Worm (Caenorhabditis elegans) whole organism, young adult: Measurements from ENCODE around the gene srbc-49.
"Not testable (repeated sequence)": the region's sequence is repeated elsewhere in the genome, so short reads cannot be mapped to it uniquely, and the experiment has no call there.

ENCODE experiments used
- B0035.1 ChIP-seq: sonication (generic microtip); optimal IDR thresholded peaks from 2 replicates; lab custom pipeline; 2016; ENCODE audit warnings: missing genetic modification characterization, mild to moderate bottlenecking, missing compliant biosample characterization, missing genotype, missing genetic modification reagents
- B0261.1 ChIP-seq: sonication (generic microtip); optimal IDR thresholded peaks from 2 replicates; lab custom pipeline; 2016; ENCODE audit warnings: mild to moderate bottlenecking, missing genetic modification characterization, moderate library complexity, missing compliant biosample characterization
- C06A6.2 ChIP-seq: fragments of 200-800 bp; sonication (Bioruptor generic); conservative IDR thresholded peaks from 2 replicates; pipeline ENCODE4 v1.3.6; 2022; ENCODE audit warnings: missing genetic modification characterization, missing compliant biosample characterization
- D2030.7 ChIP-seq: fragments of 200-800 bp; sonication (Bioruptor generic); IDR thresholded peaks from 2 replicates; pipeline ENCODE4 v1.3.6; 2022; ENCODE audit warnings: missing genetic modification reagents, missing genetic modification characterization, missing compliant biosample characterization
- F55B11.4 ChIP-seq: sonication (generic microtip); optimal IDR thresholded peaks from 2 replicates; lab custom pipeline; 2016; ENCODE audit warnings: missing compliant biosample characterization, missing genetic modification characterization, borderline replicate concordance; ENCODE audit not compliant: insufficient read depth
- T26A5.8 ChIP-seq: sonication (generic microtip); optimal IDR thresholded peaks from 2 replicates; lab custom pipeline; 2016; ENCODE audit warnings: missing genetic modification characterization, missing compliant biosample characterization
- Y56A3A.18 ChIP-seq: fragments of 200-800 bp; sonication (Bioruptor generic); IDR thresholded peaks from 2 replicates; pipeline ENCODE4 v1.3.6; 2022; ENCODE audit warnings: missing genetic modification reagents, missing genetic modification characterization, missing compliant biosample characterization
- attf-5 ChIP-seq: fragments of 200-800 bp; sonication (Bioruptor generic); optimal IDR thresholded peaks from 2 replicates; lab custom pipeline; 2018; ENCODE audit warnings: mild to moderate bottlenecking, missing genetic modification characterization, missing compliant biosample characterization
- attf-6 ChIP-seq: fragments of 200-800 bp; sonication (Bioruptor generic); IDR thresholded peaks from 2 replicates; pipeline ENCODE4 v1.3.6; 2022; ENCODE audit warnings: missing genetic modification reagents, missing genetic modification characterization, missing compliant biosample characterization
- ceh-58 ChIP-seq: fragments of 200-800 bp; sonication (Bioruptor generic); IDR thresholded peaks from 2 replicates; pipeline ENCODE4 v1.3.6; 2022; ENCODE audit warnings: missing genetic modification characterization, missing compliant biosample characterization
- die-1 ChIP-seq: sonication (generic microtip); optimal IDR thresholded peaks from 2 replicates; lab custom pipeline; 2016; ENCODE audit warnings: missing genotype, mild to moderate bottlenecking, missing genetic modification characterization, missing compliant biosample characterization
- ekl-4 ChIP-seq: fragments of 200-800 bp; sonication (Bioruptor generic); IDR thresholded peaks from 2 replicates; pipeline ENCODE4 v1.3.6; 2022; ENCODE audit warnings: missing genetic modification reagents, missing genetic modification characterization, missing compliant biosample characterization
- gei-17 ChIP-seq: fragments of 200-800 bp; sonication (Bioruptor generic); optimal IDR thresholded peaks from 2 replicates; lab custom pipeline; 2018; ENCODE audit warnings: mild to moderate bottlenecking, missing genetic modification characterization, missing compliant biosample characterization
- him-1 ChIP-seq: sonication (generic microtip); optimal IDR thresholded peaks from 2 replicates; lab custom pipeline; 2016; ENCODE audit warnings: missing genotype, missing genetic modification reagents, missing genetic modification characterization, missing compliant biosample characterization
- hlh-26 ChIP-seq: fragments of 200-800 bp; sonication (Bioruptor generic); conservative IDR thresholded peaks from 2 replicates; pipeline ENCODE4 v1.3.6; 2022; ENCODE audit warnings: missing genetic modification reagents, missing genetic modification characterization, missing compliant biosample characterization
- hsf-1 ChIP-seq: fragments of 200-800 bp; sonication (Bioruptor generic); IDR thresholded peaks from 2 replicates; pipeline ENCODE4 v1.3.6; 2022; ENCODE audit warnings: missing genetic modification reagents, missing genetic modification characterization, missing compliant biosample characterization
- lsy-27 ChIP-seq: sonication (generic microtip); optimal IDR thresholded peaks from 2 replicates; lab custom pipeline; 2017; ENCODE audit warnings: missing genetic modification characterization, mild to moderate bottlenecking, missing compliant biosample characterization, antibody characterized with exemption, missing genotype, borderline replicate concordance; ENCODE audit not compliant: insufficient read depth
- pha-4 ChIP-seq: fragments of 150-350 bp; sonication (generic microtip); optimal IDR thresholded peaks from 2 replicates; lab custom pipeline; 2014; ENCODE audit warnings: missing biosample characterization, missing genetic modification reagents, missing genetic modification characterization
- rec-8 ChIP-seq, 2 experiments: sonication (generic microtip); optimal IDR thresholded peaks; 2 replicates each; lab custom pipeline; 2016; ENCODE audit warnings: mild to moderate bottlenecking in 2 of 2, missing genetic modification characterization in 2 of 2, missing genetic modification reagents in 2 of 2, missing genotype in 2 of 2, missing biosample characterization in 1 of 2, missing compliant biosample characterization in 1 of 2, moderate library complexity in 1 of 2
- repo-1 ChIP-seq: sonication (generic microtip); optimal IDR thresholded peaks from 2 replicates; lab custom pipeline; 2017; ENCODE audit warnings: mild to moderate bottlenecking, missing genetic modification characterization, missing compliant biosample characterization
- sea-2 ChIP-seq: fragments of 200-800 bp; sonication (Bioruptor generic); IDR thresholded peaks from 2 replicates; pipeline ENCODE4 v1.3.6; 2022; ENCODE audit warnings: missing genetic modification characterization, missing compliant biosample characterization
- snpc-4 ChIP-seq, 5 experiments: fragments of 150-350 bp in 1 of 5; sonication (generic microtip) in 4 of 5; optimal IDR thresholded peaks; 2 replicates each; lab custom pipeline; 2014 to 2018; ENCODE audit warnings: missing genetic modification characterization in 5 of 5, missing biosample characterization in 3 of 5, antibody characterized with exemption in 2 of 5, mild to moderate bottlenecking in 2 of 5, missing compliant biosample characterization in 2 of 5, missing genotype in 2 of 5, moderate library complexity in 2 of 5, missing genetic modification reagents in 1 of 5
- tbp1 ChIP-seq: fragments of 200-800 bp; sonication (Bioruptor generic); optimal IDR thresholded peaks from 2 replicates; lab custom pipeline; 2018; ENCODE audit warnings: mild to moderate bottlenecking, missing genetic modification characterization, missing compliant biosample characterization
- xnd-1 ChIP-seq: sonication (generic microtip); optimal IDR thresholded peaks from 2 replicates; lab custom pipeline; 2016; ENCODE audit warnings: missing genotype, missing genetic modification reagents, missing genetic modification characterization, missing compliant biosample characterization
- zfh-2 ChIP-seq: fragments of 200-800 bp; sonication (Bioruptor generic); conservative IDR thresholded peaks from 2 replicates; pipeline ENCODE4 v1.3.6; 2022; ENCODE audit warnings: missing genetic modification reagents, missing genetic modification characterization, missing compliant biosample characterization
- ztf-18 ChIP-seq: sonication (generic microtip); optimal IDR thresholded peaks from 2 replicates; lab custom pipeline; 2016; ENCODE audit warnings: missing genotype, mild to moderate bottlenecking, missing genetic modification characterization, missing compliant biosample characterization
- ztf-25 ChIP-seq: fragments of 200-800 bp; sonication (Bioruptor generic); IDR thresholded peaks from 2 replicates; pipeline ENCODE4 v1.3.6; 2022; ENCODE audit warnings: missing genetic modification reagents, missing genetic modification characterization, missing compliant biosample characterization
- ztf-28 ChIP-seq: fragments of 200-800 bp; sonication (Bioruptor generic); IDR thresholded peaks from 2 replicates; pipeline ENCODE4 v1.3.6; 2022; ENCODE audit warnings: missing genetic modification reagents, missing genetic modification characterization, missing compliant biosample characterization

Gene srbc-49

DNA sequence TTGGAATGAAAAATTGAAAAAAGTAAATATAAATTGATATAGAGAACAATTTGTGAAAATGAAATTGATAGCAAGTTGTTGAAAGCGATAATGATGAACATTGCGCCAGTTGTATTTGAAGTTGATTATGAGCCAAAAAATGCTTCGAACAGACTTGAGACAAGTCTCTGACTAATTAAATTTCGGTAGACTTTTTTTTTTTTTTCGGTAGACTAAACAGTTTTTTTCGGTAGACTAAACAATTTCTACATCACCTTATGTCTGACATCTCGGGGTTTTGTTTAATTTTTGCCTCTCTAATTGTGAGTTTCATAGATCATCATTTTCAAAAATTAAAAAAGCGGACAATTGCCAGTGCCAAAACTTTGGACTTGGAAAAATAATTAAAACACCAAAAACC, 12.1 kb downstream of the srbc-49 start, which contains the start of gene srbc-54:
srbc-54 (minus strand) TSS at position 101 of the 400 bp plus-strand sequence.
- TF ChIP-seq repo-1: no peak
- TF ChIP-seq B0035.1: no peak
- no peak for TF ChIP-seq die-1 (tag; lab: Kevin White, UChicago)
- TF ChIP-seq B0261.1 (tag; lab: Kevin White, UChicago): no peak
- TF ChIP-seq gei-17: no peak
- no peak for TF ChIP-seq rec-8 (tag; optimal IDR thresholded peaks at IDR 0.05; lab: Kevin White, UChicago)

DNA sequence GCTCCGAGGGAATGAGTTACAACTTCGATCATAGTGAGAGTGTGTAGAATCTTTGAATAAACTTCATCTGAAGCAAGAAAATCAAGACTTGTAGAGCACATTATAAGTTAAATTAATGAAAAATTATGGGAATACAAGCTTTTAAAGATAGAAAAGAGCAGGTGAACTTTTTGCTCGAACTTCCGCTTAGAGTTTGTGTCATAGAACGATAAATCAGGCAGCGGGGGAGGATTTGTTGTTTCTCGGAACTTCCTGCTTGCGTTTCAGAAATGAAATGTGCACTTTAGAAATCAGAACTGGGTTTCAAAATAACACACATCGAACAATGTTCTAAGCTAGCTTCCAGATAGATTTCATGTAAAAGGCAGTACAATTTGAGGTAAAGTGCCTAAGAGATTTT, 19.6 kb downstream of the srbc-49 start, which contains the start of gene srh-149:
srh-149 (minus strand) TSS at position 101 of the 400 bp plus-strand sequence.
- TF ChIP-seq tbp1 (GFP tag; lab: Kevin White, UChicago) (no peak), hlh-26 (GFP tag; lab: Robert Waterston, UW) (no peak), lsy-27 (tag; lab: Kevin White, UChicago) (no peak), attf-6 (GFP tag; lab: Robert Waterston, UW) (no peak), die-1 (tag; lab: Kevin White, UChicago) (no peak)

DNA sequence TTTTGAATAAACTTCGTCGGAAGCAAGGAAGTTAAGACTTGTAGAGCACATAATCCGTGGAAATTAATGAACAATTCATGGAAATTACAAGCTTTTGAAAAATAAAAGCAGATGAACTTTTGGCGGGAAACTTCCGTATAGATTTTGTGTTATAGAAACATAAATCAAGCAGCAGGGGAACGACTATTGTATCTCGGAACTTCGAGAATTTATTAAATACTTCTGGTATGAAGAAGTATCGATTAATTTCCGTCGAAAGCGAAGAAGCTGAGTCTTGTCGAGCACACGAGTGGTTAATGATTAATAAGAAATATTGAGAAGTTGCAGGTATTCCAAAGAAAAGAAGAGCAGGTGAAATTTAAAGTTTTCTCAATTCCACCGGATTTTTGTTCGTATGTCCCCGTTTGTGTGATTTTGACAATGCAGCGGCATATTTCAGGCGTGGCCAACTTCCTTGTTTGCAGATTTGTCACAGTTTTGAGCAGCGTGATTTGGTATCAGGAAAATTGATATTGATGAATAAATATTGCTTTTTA, 28.8 kb downstream of the srbc-49 start, which contains the start of gene srh-147:
srh-147 (minus strand) TSS at position 51 of the 536 bp plus-strand sequence.
- TF ChIP-seq ztf-28, gei-17, ztf-25: not testable (repeated sequence)
- TF ChIP-seq, all 124 proteins: peak for 0; not testable (repeated sequence) for 124

DNA sequence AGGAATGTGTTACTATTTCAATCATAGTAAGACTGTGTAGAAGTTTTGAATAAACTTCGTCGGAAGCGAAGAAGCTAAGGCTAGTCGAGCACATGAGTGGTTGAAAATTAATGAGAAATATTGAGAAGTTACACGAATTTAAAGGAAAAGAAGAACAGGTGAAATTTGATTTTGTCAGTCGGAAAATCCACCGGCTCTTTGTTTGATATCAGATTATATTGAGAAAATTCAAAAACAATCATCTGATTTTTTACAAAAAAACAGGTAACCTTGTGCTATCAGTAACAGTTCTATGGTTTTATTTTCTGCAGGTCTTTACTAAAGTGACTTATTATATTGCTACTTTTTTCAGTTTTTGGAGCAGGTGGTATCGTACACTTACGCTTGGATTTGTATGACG, 36.8 kb downstream of the srbc-49 start, which contains the start of gene srh-148:
srh-148 (minus strand) TSS at position 101 of the 400 bp plus-strand sequence.
- TF ChIP-seq sea-2 (GFP tag; lab: Robert Waterston, UW): no peak
- no peak for TF ChIP-seq ztf-18
- no peak for TF ChIP-seq attf-5

DNA sequence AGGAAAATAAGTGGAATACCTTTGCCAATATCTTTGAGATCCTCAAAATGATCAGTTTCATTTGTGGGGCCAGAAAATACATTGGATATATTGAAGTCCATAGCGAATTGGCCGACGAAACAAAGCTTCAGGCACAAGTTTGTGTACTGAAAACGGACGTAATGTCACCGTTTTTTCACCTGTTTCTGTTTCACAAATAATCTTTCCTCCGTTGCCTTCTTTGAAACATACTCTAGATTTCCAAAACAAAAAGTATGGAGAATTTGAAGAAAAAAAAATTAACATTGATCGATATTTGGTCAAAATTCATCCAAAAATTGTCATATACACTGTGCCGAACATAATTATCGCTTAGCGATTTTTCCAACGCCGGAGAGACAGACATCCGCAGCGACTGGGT, 41.1 kb downstream of the srbc-49 start, which contains the start of gene srz-12:
srz-12 (minus strand) TSS at position 101 of the 400 bp plus-strand sequence.
- TF ChIP-seq ekl-4 (no peak), zfh-2 (no peak), Y56A3A.18 (GFP tag; lab: Robert Waterston, UW) (no peak), xnd-1 (tag; lab: Kevin White, UChicago) (no peak), him-1 (tag; lab: Kevin White, UChicago) (no peak), C06A6.2 (GFP tag; lab: Robert Waterston, UW) (no peak), hsf-1 (GFP tag; lab: Robert Waterston, UW) (no peak), T26A5.8 (tag; lab: Kevin White, UChicago) (no peak), pha-4 (tag; lab: Kevin White, UChicago) (no peak), ceh-58 (no peak), D2030.7 (GFP tag; lab: Robert Waterston, UW) (no peak)

DNA sequence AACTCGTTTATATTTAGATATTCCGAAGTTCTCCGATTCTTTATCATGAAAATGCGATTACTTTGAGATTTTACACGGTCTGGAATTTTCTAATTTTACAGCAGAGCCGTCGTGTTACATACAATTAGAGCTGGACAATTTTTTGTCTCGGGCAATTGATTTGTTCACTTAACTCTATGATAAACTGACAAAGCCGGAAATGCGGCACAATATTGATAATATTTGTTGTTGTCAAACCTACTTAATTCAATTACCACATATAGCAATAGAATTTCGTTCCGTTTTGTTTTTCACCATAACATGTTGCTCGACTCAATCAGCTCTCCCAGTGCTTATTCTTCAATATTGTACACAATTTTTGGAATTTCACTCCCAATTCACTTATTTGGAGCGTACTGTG, 41.5 kb downstream of the srbc-49 start, which contains the start of gene srh-299:
srh-299 (plus strand) TSS at position 301 of the 400 bp plus-strand sequence.
- TF ChIP-seq snpc-4 (GFP tag; optimal IDR thresholded peaks at IDR 0.05; lab: Kevin White, UChicago): no peak
- no peak for TF ChIP-seq snpc-4 (tag; optimal IDR thresholded peaks at IDR 0.05; lab: Kevin White, UChicago)
- TF ChIP-seq F55B11.4 (tag; lab: Kevin White, UChicago): no peak
